Worm (Caenorhabditis elegans): ENCODE measurements around the gene fbxa-115.

- no peak for TF ChIP-seq sptf-1 (tag; optimal IDR thresholded peaks at IDR 0.05)
- TF ChIP-seq lin-32 (GFP tag; optimal IDR thresholded peaks at IDR 0.05) = no peak
- no peak for TF ChIP-seq nhr-12 (tag; optimal IDR thresholded peaks at IDR 0.05)
- no peak for TF ChIP-seq ham-2 (GFP tag; optimal IDR thresholded peaks at IDR 0.05)
Observed at ce11 chrV:20225312-20225711, 33.4 kb upstream of the fbxa-115 start.

Measured in whole organism, mixed stage, embryonic.